Worm (Caenorhabditis elegans) whole organism, L4/young adult: ENCODE results near the gene idhb-1.

Source experiments
- W03F9.2 ChIP-seq: fragments of 150-350 bp; optimal IDR thresholded peaks from 2 replicates; lab custom pipeline; 2014; ENCODE audit warnings: missing biosample characterization, missing genetic modification characterization
- dao-5 ChIP-seq: sonication (generic microtip); optimal IDR thresholded peaks from 2 replicates; lab custom pipeline; 2016; ENCODE audit warnings: missing genotype, missing genetic modification characterization, moderate library complexity, missing compliant biosample characterization
- him-1 ChIP-seq: sonication (generic microtip); optimal IDR thresholded peaks from 2 replicates; lab custom pipeline; 2016; ENCODE audit warnings: missing genotype, missing genetic modification reagents, missing genetic modification characterization, missing compliant biosample characterization

Gene idhb-1

DNA sequence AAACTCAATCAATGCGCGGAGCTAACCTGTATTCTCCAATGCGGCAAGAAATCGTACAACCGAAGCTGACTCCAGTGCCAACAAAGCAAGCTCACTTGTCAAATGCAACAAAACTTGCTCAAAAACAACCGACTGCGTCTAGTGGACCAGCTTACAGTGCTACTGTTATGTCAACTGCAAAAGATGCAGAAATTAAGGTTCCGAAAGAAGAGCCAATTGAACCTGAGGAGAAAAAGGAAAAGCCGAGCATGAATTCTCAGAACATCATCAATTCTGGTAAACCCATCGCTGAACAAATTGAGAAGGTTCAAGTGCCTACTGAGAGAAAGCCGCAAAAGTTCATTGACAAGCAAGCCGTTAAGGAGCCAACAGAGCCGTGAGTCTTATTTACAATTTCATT lies 42.4 kb downstream of the idhb-1 start:
- TF ChIP-seq W03F9.2 (tag; lab: Kevin White, UChicago) (no peak), dao-5 (no peak)

DNA sequence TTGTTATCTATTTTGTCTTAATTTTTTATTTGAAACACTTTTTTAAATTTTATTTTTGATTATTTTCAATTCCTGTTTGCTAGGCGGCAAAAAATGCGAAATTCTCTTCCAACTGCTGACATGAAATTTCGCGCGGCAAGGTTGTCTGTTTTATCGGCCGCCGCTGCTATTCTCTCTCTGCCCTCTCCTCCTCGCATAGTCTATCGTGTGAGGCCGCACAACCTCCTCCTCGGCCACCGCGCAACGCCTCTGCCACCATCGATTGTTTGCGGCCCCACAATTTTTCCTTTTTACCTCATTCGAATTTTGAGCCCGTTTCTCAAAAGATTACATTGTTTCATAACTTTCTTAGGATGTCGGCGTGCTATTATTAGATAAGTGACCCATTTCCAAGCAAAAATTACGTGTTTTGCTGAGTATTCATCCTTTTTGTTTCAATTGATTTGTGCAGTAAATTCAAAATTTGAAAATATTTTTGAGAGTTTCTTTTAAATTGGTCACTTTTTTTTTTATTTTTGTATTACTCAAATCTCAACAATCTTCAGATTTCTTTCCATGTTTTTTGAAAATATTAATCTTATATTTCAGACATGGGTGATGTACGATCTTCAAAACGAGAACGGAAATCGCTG lies 46.5 kb downstream of the idhb-1 start, which contains the start of gene F28H6.4:
TSS of gene F28H6.4 (plus strand) at position 582 of the 632 bp plus-strand sequence.
- no peak for TF ChIP-seq dao-5
- TF ChIP-seq him-1, result no peak
- no peak for TF ChIP-seq W03F9.2 (tag; lab: Kevin White, UChicago)

DNA sequence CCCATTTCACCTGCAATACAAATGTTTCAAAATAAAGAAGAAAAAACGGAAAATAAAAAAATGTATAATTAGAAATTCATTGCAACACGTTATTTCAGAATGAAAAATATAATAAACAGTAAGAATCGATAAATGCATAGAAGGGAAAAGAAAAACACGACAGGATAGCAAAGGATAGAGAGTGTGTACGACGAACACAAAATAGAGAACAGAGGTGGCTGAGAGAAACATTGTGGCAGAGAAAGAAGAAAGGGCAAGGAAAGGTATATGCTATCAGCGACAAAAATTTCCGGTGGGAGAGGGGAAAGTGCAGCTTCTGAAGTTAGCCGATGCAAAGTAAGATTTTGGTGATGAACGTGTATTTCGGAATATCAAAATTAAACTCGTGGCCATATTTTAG lies 48.0 kb downstream of the idhb-1 start, which contains the start of gene F28H6.6:
TSS of gene F28H6.6 (minus strand) at position 10 of the 400 bp plus-strand sequence.
- TF ChIP-seq him-1 (no peak), dao-5 (no peak), W03F9.2 (tag; lab: Kevin White, UChicago) (no peak)
